Worm (Caenorhabditis elegans) whole organism, L4 larva: Measurements from ENCODE around the gene cra-1.

Experiments used
- D1046.2 ChIP-seq: fragments of 200-800 bp; sonication (Bioruptor generic); IDR thresholded peaks from 2 replicates; pipeline ENCODE4 v1.3.6; 2022; ENCODE audit warnings: missing genetic modification characterization, missing compliant biosample characterization
- F10B5.3 ChIP-seq: sonication (generic microtip); optimal IDR thresholded peaks from 2 replicates; lab custom pipeline; 2016; ENCODE audit warnings: mild to moderate bottlenecking, missing genetic modification characterization, missing compliant biosample characterization
- F37D6.2 ChIP-seq: sonication (generic microtip); optimal IDR thresholded peaks from 2 replicates; lab custom pipeline; 2016; ENCODE audit warnings: mild to moderate bottlenecking, missing genetic modification characterization, missing compliant biosample characterization
- F49E8.2 ChIP-seq: sonication (generic microtip); optimal IDR thresholded peaks from 2 replicates; lab custom pipeline; 2016; ENCODE audit warnings: missing compliant biosample characterization, mild to moderate bottlenecking, missing genetic modification characterization, borderline replicate concordance
- T20F7.1 ChIP-seq: fragments of 200-800 bp; sonication (Bioruptor generic); optimal IDR thresholded peaks from 2 replicates; lab custom pipeline; 2018; ENCODE audit warnings: mild to moderate bottlenecking, missing genetic modification characterization, missing compliant biosample characterization
- Y5F2A.4 ChIP-seq: fragments of 200-800 bp; sonication (Bioruptor generic); optimal IDR thresholded peaks from 2 replicates; lab custom pipeline; 2018; ENCODE audit warnings: mild to moderate bottlenecking, missing genetic modification characterization, missing compliant biosample characterization
- Y75B8A.6 ChIP-seq: fragments of 200-800 bp; sonication (Bioruptor generic); IDR thresholded peaks from 2 replicates; pipeline ENCODE4 v1.3.6; 2022; ENCODE audit warnings: missing genetic modification reagents, missing genetic modification characterization, missing compliant biosample characterization
- aha-1 ChIP-seq: fragments of 150-350 bp; peaks from one replicate; lab custom pipeline; 2014; ENCODE audit warnings: missing biosample characterization, missing genetic modification characterization
- ceh-28 ChIP-seq: fragments of 150-350 bp; optimal IDR thresholded peaks from 2 replicates; lab custom pipeline; 2014; ENCODE audit warnings: missing biosample characterization, missing genetic modification reagents, missing genetic modification characterization
- ceh-44 ChIP-seq: fragments of 200-800 bp; sonication (Bioruptor generic); IDR thresholded peaks from 2 replicates; pipeline ENCODE4 v1.3.6; 2022; ENCODE audit warnings: missing genetic modification reagents, missing genetic modification characterization, missing compliant biosample characterization
- ceh-82 ChIP-seq: sonication (generic microtip); optimal IDR thresholded peaks from 2 replicates; lab custom pipeline; 2017; ENCODE audit warnings: missing biosample characterization, missing genetic modification characterization
- daf-19 ChIP-seq: fragments of 200-800 bp; sonication (Bioruptor generic); conservative IDR thresholded peaks from 2 replicates; pipeline ENCODE4 v1.3.6; 2022; ENCODE audit warnings: missing genetic modification characterization, missing compliant biosample characterization
- dpl-1 ChIP-seq: fragments of 150-350 bp; optimal IDR thresholded peaks from 2 replicates; lab custom pipeline; 2014; ENCODE audit warnings: missing biosample characterization, missing genetic modification reagents, missing genetic modification characterization
- fos-1 ChIP-seq: fragments of 150-350 bp; optimal IDR thresholded peaks from 2 replicates; lab custom pipeline; 2014; ENCODE audit warnings: missing biosample characterization, missing genetic modification characterization
- gei-8 ChIP-seq: fragments of 200-800 bp; sonication (Bioruptor generic); optimal IDR thresholded peaks from 2 replicates; lab custom pipeline; 2018; ENCODE audit warnings: mild to moderate bottlenecking, missing genetic modification characterization, missing compliant biosample characterization
- hif-1 ChIP-seq, 2 experiments: sonication (generic microtip); optimal IDR thresholded peaks; 2 replicates each; lab custom pipeline; 2016 to 2017; ENCODE audit warnings: missing compliant biosample characterization in 2 of 2, missing genetic modification characterization in 2 of 2, missing genetic modification reagents in 2 of 2, missing genotype in 2 of 2, mild to moderate bottlenecking in 1 of 2
- hlh-30 ChIP-seq: sonication (generic microtip); optimal IDR thresholded peaks from 2 replicates; lab custom pipeline; 2017; ENCODE audit warnings: antibody characterized with exemption, mild to moderate bottlenecking, missing genetic modification characterization, missing compliant biosample characterization; ENCODE audit not compliant: insufficient read depth
- hmg-1.1 ChIP-seq: fragments of 200-800 bp; sonication (Bioruptor generic); IDR thresholded peaks from 2 replicates; pipeline ENCODE4 v1.3.6; 2022; ENCODE audit warnings: missing genetic modification reagents, missing genetic modification characterization, missing compliant biosample characterization
- lim-7 ChIP-seq: fragments of 200-800 bp; sonication (Bioruptor generic); IDR thresholded peaks from 2 replicates; pipeline ENCODE4 v1.3.6; 2022; ENCODE audit warnings: missing genetic modification characterization, missing compliant biosample characterization
- lin-13 ChIP-seq: fragments of 150-350 bp; optimal IDR thresholded peaks from 2 replicates; lab custom pipeline; 2014; ENCODE audit warnings: missing biosample characterization, missing genetic modification reagents, missing genetic modification characterization
- lin-38 ChIP-seq: fragments of 200-800 bp; sonication (Bioruptor generic); IDR thresholded peaks from 2 replicates; pipeline ENCODE4 v1.3.6; 2022; ENCODE audit warnings: missing genetic modification reagents, missing genetic modification characterization, missing compliant biosample characterization
- lir-3 ChIP-seq: sonication (generic microtip); optimal IDR thresholded peaks from 2 replicates; lab custom pipeline; 2016; ENCODE audit warnings: mild to moderate bottlenecking, missing genetic modification characterization, missing compliant biosample characterization
- lsy-2 ChIP-seq, 2 experiments: fragments of 150-350 bp in 1 of 2; sonication (generic microtip) in 1 of 2; optimal IDR thresholded peaks; 2 replicates each; lab custom pipeline; 2014 to 2017; ENCODE audit warnings: missing biosample characterization in 2 of 2, missing genetic modification characterization in 2 of 2
- madf-5 ChIP-seq, 2 experiments: fragments of 200-800 bp; sonication (Bioruptor generic); IDR thresholded peaks; 2 replicates each; pipeline ENCODE4 v1.3.6; 2022; ENCODE audit warnings: missing compliant biosample characterization in 2 of 2, missing genetic modification characterization in 2 of 2
- mdt-29 ChIP-seq: fragments of 200-800 bp; sonication (Bioruptor generic); IDR thresholded peaks from 2 replicates; pipeline ENCODE4 v1.3.6; 2022; ENCODE audit warnings: missing genetic modification reagents, missing genetic modification characterization, missing compliant biosample characterization
- mes-2 ChIP-seq: sonication (generic microtip); optimal IDR thresholded peaks from 2 replicates; lab custom pipeline; 2016; ENCODE audit warnings: missing genotype, mild to moderate bottlenecking, missing genetic modification characterization, missing compliant biosample characterization; ENCODE audit not compliant: poor library complexity, severe bottlenecking
- mxl-2 ChIP-seq: fragments of 200-800 bp; sonication (Bioruptor generic); conservative IDR thresholded peaks from 2 replicates; pipeline ENCODE4 v1.3.6; 2022; ENCODE audit warnings: missing genetic modification reagents, missing genetic modification characterization, missing compliant biosample characterization
- nhr-102 ChIP-seq: sonication (generic microtip); optimal IDR thresholded peaks from 2 replicates; lab custom pipeline; 2016; ENCODE audit warnings: mild to moderate bottlenecking, missing genetic modification characterization, moderate library complexity, missing compliant biosample characterization
- nhr-237 ChIP-seq: sonication (generic microtip); optimal IDR thresholded peaks from 2 replicates; lab custom pipeline; 2017; ENCODE audit warnings: missing biosample characterization, missing genetic modification characterization
- nhr-42 ChIP-seq: fragments of 200-800 bp; sonication (Bioruptor generic); IDR thresholded peaks from 2 replicates; pipeline ENCODE4 v1.3.6; 2022; ENCODE audit warnings: missing genetic modification characterization, missing compliant biosample characterization
- nhr-48 ChIP-seq: sonication (generic microtip); optimal IDR thresholded peaks from 2 replicates; lab custom pipeline; 2016; ENCODE audit warnings: mild to moderate bottlenecking, missing genetic modification characterization, missing compliant biosample characterization
- pha-4 ChIP-seq, 2 experiments: fragments of 150-350 bp in 1 of 2; fragments of 200-800 bp in 1 of 2; sonication (Bioruptor generic) in 1 of 2; IDR thresholded peaks in 1 of 2; optimal IDR thresholded peaks in 1 of 2; 2 replicates each; pipeline versions ENCODE4 v1.3.6 to Lab custom; 2014 to 2022; ENCODE audit warnings: missing genetic modification characterization in 2 of 2, missing genetic modification reagents in 2 of 2, missing biosample characterization in 1 of 2, missing compliant biosample characterization in 1 of 2
- sdz-12 ChIP-seq: fragments of 200-800 bp; sonication (Bioruptor generic); optimal IDR thresholded peaks from 2 replicates; lab custom pipeline; 2018; ENCODE audit warnings: mild to moderate bottlenecking, missing genetic modification characterization, missing compliant biosample characterization
- snpc-4 ChIP-seq: fragments of 150-350 bp; optimal IDR thresholded peaks from 2 replicates; lab custom pipeline; 2014; ENCODE audit warnings: missing biosample characterization, missing genetic modification characterization
- spr-1 ChIP-seq: sonication (generic microtip); optimal IDR thresholded peaks from 2 replicates; lab custom pipeline; 2016; ENCODE audit warnings: mild to moderate bottlenecking, missing genetic modification characterization, missing compliant biosample characterization
- tag-97 ChIP-seq: fragments of 200-800 bp; sonication (Bioruptor generic); IDR thresholded peaks from 2 replicates; pipeline ENCODE4 v1.3.6; 2022; ENCODE audit warnings: missing genetic modification characterization, missing compliant biosample characterization
- unc-130 ChIP-seq: sonication (generic microtip); optimal IDR thresholded peaks from 2 replicates; lab custom pipeline; 2016; ENCODE audit warnings: missing genetic modification reagents, missing genetic modification characterization, missing compliant biosample characterization
- unc-39 ChIP-seq: sonication (generic microtip); optimal IDR thresholded peaks from 2 replicates; lab custom pipeline; 2017; ENCODE audit warnings: missing biosample characterization, missing genetic modification characterization
- zfp-3 ChIP-seq: fragments of 200-800 bp; sonication (Bioruptor generic); conservative IDR thresholded peaks from 2 replicates; pipeline ENCODE4 v1.3.6; 2022; ENCODE audit warnings: missing genetic modification reagents, missing genetic modification characterization, missing compliant biosample characterization
- zip-2 ChIP-seq: fragments of 150-350 bp; optimal IDR thresholded peaks from 2 replicates; lab custom pipeline; 2014; ENCODE audit warnings: missing biosample characterization, missing genetic modification characterization
- ztf-7 ChIP-seq: fragments of 150-350 bp; optimal IDR thresholded peaks from 2 replicates; lab custom pipeline; 2014; ENCODE audit warnings: missing biosample characterization, missing genetic modification characterization

cra-1 gene

DNA sequence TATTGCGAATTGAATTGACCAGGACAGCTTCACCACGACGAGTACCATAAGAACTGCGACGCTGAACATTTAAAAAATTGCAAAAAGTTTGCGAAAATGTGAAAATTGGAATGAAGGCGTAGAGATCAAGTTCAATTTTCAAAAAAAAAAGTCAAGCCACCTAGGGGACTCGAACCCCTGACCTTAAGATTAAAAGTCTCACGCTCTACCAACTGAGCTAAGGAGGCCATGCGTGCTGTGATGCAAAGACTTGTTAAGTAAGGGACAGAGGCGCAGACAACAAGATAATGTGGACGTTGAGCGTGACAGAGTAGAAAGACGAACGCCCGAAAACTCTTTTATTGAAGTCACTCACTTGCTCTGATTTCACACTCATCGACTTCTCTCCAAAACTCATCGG is 18.3 kb upstream of the cra-1 start (continued):
- TF ChIP-seq spr-1 (peak; percentile 33), zip-2 (tag; lab: Kevin White, UChicago) (no peak), snpc-4 (tag; lab: Kevin White, UChicago) (peak; percentile 29), hmg-1.1 (peak; percentile 86), daf-19 (peak; percentile 80), Y75B8A.6 (GFP tag; lab: Robert Waterston, UW) (no peak), mxl-2 (GFP tag; lab: Robert Waterston, UW) (peak; percentile 75; the same call in 1 of the 2 replicates), lin-38 (GFP tag; lab: Robert Waterston, UW) (peak; percentile 87), fos-1 (tag; lab: Kevin White, UChicago) (no peak), tag-97 (GFP tag; lab: Robert Waterston, UW) (no peak), unc-39 (tag; lab: Kevin White, UChicago) (no peak), mes-2 (tag; lab: Kevin White, UChicago) (peak; percentile 84), lir-3 (tag; lab: Kevin White, UChicago) (peak; percentile 49), nhr-42 (GFP tag; lab: Robert Waterston, UW) (peak; percentile 52), hlh-30 (tag; lab: Kevin White, UChicago) (peak; percentile 64), madf-5 (GFP tag; IDR thresholded peaks at IDR 0.05; lab: Robert Waterston, UW) (0 out of 4 replicates have a peak, but pooled peaks have one; percentile 43 to 69), zfp-3 (peak; percentile 51; the same call in 1 of the 2 replicates), sdz-12 (no peak), pha-4 (GFP tag; IDR thresholded peaks at IDR 0.05; lab: Robert Waterston, UW) (peak; percentile 89; the same call in 1 of the 2 replicates), pha-4 (tag; optimal IDR thresholded peaks at IDR 0.05; lab: Kevin White, UChicago) (no peak), F49E8.2 (peak; percentile 66), lsy-2 (tag; optimal IDR thresholded peaks at IDR 0.05; lab: Kevin White, UChicago) (peak in 1 of 2 experiments; percentile 75), aha-1 (peak; percentile 85), nhr-102 (tag; lab: Kevin White, UChicago) (no peak), dpl-1 (GFP tag; lab: Kevin White, UChicago) (peak; percentile 50), Y5F2A.4 (GFP tag; lab: Kevin White, UChicago) (peak; percentile 48), ztf-7 (peak; percentile 51), ceh-82 (tag; lab: Kevin White, UChicago) (no peak), lim-7 (GFP tag; lab: Robert Waterston, UW) (peak; percentile 96), D1046.2 (0 out of 2 replicates have a peak, but pooled peaks have one; percentile 69), nhr-48 (tag; lab: Kevin White, UChicago) (peak; percentile 5), ceh-28 (tag; lab: Kevin White, UChicago) (no peak), gei-8 (peak; percentile 38), T20F7.1 (GFP tag; lab: Kevin White, UChicago) (peak; percentile 51), lin-13 (GFP tag; lab: Kevin White, UChicago) (peak; percentile 73), nhr-237 (no peak), F10B5.3 (tag; lab: Kevin White, UChicago) (peak; percentile 48), unc-130 (peak; percentile 51), hif-1 (tag; optimal IDR thresholded peaks at IDR 0.05; lab: Kevin White, UChicago) (peak in 1 of 2 experiments; percentile 62), F37D6.2 (tag; lab: Kevin White, UChicago) (no peak), mdt-29 (GFP tag; lab: Robert Waterston, UW) (peak; percentile 66; the same call in 1 of the 2 replicates), ceh-44 (GFP tag; lab: Robert Waterston, UW) (peak; percentile 91)
- TF ChIP-seq, all 104 proteins: peak for 64
